Fruit fly (Drosophila melanogaster) Kc167 (cell line): ENCODE data around the gene Ist1.

Experiments
- Myc ChIP-seq: fragments of >200 bp; optimal IDR thresholded peaks from 2 replicates; lab custom pipeline; 2017; ENCODE audit warnings: missing external identifiers
- Sin3A ChIP-seq: fragments of >200 bp; optimal IDR thresholded peaks from 2 replicates; lab custom pipeline; 2018; ENCODE audit warnings: missing external identifiers
- h ChIP-seq: fragments of >200 bp; optimal IDR thresholded peaks from 3 replicates; lab custom pipeline; 2018; ENCODE audit warnings: missing external identifiers
- insv ChIP-seq: fragments of >200 bp; optimal IDR thresholded peaks from 3 replicates; lab custom pipeline; 2018; ENCODE audit warnings: missing external identifiers
- psq ChIP-seq: fragments of >200 bp; optimal IDR thresholded peaks from 2 replicates; lab custom pipeline; 2017; ENCODE audit warnings: missing external identifiers
- ttk ChIP-seq: sonication (Bioruptor generic); optimal IDR thresholded peaks from 2 replicates; lab custom pipeline; 2017; ENCODE audit warnings: missing external identifiers

The Ist1 gene

DNA sequence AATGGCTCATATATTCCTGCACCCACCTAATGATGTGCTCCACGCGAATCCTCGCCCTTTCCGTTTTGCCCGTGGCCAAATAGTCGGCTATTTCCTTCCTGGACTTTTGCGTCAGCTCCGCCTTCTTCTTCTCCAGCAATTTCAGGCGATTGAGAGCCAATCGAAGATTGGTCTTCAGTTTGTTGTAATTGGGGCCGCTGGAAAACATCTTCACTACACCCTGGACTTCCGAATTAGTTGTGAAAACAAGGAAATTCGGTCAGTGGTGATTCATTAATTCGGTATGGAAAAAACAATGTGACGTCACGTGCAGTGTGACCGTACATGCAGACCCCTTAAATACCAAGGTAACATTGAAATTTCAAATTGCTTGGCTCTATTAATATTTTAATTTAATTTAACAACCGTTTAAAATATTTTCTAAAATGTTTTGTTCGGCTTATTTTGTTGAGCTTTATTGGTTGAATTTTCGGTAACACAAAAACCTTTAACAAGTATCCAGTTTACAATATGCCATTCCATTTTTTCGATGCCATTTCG is at the start of gene Ist1:
Gene Ist1 (minus strand): TSS at position 301 of the 540 bp plus-strand sequence.
- TF ChIP-seq ttk (lab: Kevin White, UChicago) (no peak), Sin3A (lab: Kevin White, UChicago) (no peak), psq (lab: Kevin White, UChicago) (no peak), Myc (lab: Kevin White, UChicago) (no peak), insv (lab: Kevin White, UChicago) (no peak), h (lab: Kevin White, UChicago) (no peak)

DNA sequence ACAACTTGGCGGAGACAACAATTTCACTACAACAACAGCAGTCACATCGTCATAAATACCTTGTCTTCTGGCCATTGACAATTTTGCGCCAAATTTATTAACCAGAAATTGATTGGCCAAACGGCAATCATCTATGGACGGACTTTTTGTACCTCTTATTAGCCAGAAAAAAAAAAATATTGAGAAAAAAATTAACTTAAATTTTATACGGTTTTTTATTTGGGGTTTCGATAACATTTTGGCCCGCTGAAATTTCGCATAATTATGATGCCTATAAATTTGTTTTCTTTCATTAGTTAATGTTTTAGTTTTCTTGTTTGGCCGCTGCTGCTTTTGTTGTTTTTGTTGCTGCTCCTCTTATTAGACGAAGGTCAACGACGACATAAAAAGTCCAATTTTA is 47.8 kb upstream of the Ist1 start:
- TF ChIP-seq Sin3A (lab: Kevin White, UChicago) (no peak), Myc (lab: Kevin White, UChicago) (no peak), psq (lab: Kevin White, UChicago) (no peak), insv (lab: Kevin White, UChicago) (no peak), ttk (lab: Kevin White, UChicago) (no peak), h (lab: Kevin White, UChicago) (no peak)

DNA sequence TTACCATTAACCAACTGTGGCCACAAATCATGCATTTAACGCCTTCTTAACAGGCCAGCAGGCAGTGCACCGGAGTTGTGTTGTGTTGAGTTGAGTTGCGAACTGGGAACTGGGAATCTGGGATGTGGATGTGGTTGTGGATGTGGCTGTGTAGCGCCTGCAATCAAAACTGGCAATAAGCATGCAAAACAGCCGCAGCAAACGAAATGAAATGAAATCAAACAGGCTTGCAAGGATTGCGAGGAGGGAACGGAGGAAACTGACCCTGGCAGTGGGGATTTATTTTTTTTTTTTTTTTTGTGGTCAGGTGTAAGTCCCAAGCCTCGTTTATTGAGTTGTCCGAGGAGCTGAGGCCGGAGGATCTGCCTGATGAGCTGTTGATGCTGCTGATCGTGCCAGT is 46.2 kb upstream of the Ist1 start:
- TF ChIP-seq psq (lab: Kevin White, UChicago) (no peak), h (lab: Kevin White, UChicago) (no peak), insv (lab: Kevin White, UChicago) (no peak), Myc (lab: Kevin White, UChicago) (no peak), Sin3A (lab: Kevin White, UChicago) (no peak), ttk (lab: Kevin White, UChicago) (no peak)

DNA sequence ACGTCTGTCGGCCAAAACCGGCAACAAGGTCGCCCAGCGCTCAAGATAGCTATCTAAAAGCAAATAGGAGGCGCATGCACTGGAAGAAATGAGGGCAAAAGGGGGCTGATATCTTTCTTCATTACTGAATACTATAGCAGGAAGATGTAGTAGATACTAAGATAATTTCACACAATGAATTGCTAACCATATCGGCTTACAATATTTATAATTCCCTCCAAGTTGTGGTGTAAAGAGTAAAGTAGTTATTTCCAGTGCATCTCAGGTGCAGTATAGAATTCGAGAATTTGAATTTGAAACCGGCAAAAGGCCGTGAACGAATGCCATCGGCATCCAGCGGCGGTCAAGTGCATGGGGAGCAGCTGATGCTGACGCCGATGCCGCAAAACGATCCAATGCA is 43.3 kb upstream of the Ist1 start:
- TF ChIP-seq insv (lab: Kevin White, UChicago) (no peak), psq (lab: Kevin White, UChicago) (no peak), Myc (lab: Kevin White, UChicago) (no peak), Sin3A (lab: Kevin White, UChicago) (no peak), ttk (lab: Kevin White, UChicago) (no peak), h (lab: Kevin White, UChicago) (no peak)

DNA sequence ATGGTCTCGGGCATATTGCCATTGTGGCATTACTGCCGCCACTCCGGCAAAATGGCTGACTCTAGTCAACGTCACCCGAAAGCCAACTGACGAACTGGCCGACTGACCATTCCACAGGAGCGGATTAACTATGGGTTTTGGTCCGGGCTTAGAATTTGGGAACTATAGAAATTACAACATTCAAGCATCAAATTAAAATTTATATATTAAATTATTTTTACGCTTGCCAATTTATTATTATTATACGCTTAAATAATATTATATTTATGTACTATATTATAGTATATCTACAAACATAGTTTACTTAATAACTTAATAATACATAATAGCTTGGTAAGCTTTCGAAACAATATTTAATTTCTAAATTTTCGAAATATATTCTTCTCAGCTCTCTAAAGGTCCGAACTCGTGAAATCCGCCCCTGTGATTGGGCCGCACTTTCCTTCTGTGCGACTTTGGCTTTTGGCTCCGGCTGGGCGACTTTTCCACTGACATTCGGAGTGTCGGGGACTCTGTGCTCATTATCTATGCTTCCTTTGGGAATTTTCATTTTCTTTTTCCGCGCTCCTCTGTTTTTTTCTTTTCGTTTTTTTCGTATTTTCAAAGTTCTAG is 41.2 kb upstream of the Ist1 start:
- TF ChIP-seq h (lab: Kevin White, UChicago) (no peak), insv (lab: Kevin White, UChicago) (no peak), ttk (lab: Kevin White, UChicago) (no peak), Sin3A (lab: Kevin White, UChicago) (no peak), Myc (lab: Kevin White, UChicago) (no peak), psq (lab: Kevin White, UChicago) (no peak)

DNA sequence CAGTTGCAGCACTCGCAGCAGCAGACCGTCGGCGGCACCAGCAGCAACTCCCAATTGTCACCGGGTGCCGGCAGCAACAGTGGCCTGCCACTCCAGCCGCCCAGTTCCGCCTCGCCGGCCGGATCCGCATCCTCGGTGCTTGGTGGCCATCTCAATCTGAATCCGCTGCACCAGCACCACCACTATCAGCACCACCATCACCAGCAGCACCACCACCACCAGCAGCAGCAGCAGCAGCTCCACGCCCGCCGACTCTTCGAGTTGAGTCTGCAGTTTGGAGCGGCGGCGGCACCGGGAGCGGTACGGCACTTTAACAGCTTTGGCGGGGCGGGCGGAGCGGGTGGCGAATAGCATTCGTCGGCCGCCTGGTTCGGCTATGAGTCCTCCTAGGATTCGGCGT is 36.3 kb upstream of the Ist1 start:
- TF ChIP-seq psq (lab: Kevin White, UChicago): no peak
- no peak for TF ChIP-seq Myc (lab: Kevin White, UChicago)
- TF ChIP-seq ttk (lab: Kevin White, UChicago): no peak
- no peak for TF ChIP-seq h (lab: Kevin White, UChicago)
- no peak for TF ChIP-seq insv (lab: Kevin White, UChicago)
- no peak for TF ChIP-seq Sin3A (lab: Kevin White, UChicago)

DNA sequence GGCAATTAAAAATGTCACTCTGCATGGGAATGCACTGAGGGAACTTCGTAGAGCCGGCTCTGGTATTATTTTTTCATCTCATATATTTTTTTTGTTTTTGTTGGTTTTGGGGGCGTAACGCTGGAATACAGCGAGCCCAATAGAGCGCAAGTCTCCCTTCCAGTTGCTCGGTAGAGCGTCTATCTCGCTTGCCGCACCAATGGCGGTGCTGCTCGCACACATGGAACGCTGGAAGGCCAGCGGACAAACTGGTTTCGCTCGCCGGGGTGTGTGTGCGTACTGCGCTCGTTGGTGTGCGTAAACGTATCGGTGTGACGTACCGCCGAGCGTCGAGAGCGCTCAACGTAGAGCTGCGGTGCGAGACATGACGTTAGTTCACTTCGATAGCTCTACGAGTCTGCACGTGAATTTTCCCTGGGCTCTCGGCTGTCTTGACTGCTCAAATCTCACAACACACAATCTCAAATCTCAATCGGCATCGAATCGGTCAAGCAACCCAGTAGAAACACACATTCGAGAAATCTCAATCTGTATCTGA is 33.6 kb upstream of the Ist1 start, which contains the start of gene vvl:
Gene vvl (plus strand): TSS at position 371 of the 538 bp plus-strand sequence.
- TF ChIP-seq Myc (lab: Kevin White, UChicago): no peak
- no peak for TF ChIP-seq insv (lab: Kevin White, UChicago)
- no peak for TF ChIP-seq h (lab: Kevin White, UChicago)
- TF ChIP-seq Sin3A (lab: Kevin White, UChicago): no peak

DNA sequence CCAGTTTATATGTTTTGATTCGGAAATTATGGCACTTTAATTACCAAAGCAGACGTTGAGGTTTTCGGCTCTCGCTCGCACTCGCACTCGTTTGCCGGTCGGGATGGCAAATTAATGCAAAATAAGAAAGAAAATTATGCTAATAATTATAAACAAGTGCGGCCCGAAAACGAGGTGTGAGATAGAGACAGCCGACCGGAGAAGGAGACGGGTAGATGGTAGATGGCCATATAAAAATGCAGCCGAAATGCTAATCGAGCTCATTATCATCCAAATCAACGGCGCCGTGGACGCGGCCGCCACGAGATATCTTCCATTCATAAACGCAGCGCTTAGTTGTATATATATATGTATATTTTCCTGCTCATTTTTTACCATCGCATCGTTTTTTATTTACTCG is 31.2 kb upstream of the Ist1 start:
- no peak for TF ChIP-seq psq (lab: Kevin White, UChicago)
- TF ChIP-seq h (lab: Kevin White, UChicago): no peak
- TF ChIP-seq Myc (lab: Kevin White, UChicago): no peak
- no peak for TF ChIP-seq ttk (lab: Kevin White, UChicago)
- TF ChIP-seq insv (lab: Kevin White, UChicago): no peak
- TF ChIP-seq Sin3A (lab: Kevin White, UChicago): no peak

DNA sequence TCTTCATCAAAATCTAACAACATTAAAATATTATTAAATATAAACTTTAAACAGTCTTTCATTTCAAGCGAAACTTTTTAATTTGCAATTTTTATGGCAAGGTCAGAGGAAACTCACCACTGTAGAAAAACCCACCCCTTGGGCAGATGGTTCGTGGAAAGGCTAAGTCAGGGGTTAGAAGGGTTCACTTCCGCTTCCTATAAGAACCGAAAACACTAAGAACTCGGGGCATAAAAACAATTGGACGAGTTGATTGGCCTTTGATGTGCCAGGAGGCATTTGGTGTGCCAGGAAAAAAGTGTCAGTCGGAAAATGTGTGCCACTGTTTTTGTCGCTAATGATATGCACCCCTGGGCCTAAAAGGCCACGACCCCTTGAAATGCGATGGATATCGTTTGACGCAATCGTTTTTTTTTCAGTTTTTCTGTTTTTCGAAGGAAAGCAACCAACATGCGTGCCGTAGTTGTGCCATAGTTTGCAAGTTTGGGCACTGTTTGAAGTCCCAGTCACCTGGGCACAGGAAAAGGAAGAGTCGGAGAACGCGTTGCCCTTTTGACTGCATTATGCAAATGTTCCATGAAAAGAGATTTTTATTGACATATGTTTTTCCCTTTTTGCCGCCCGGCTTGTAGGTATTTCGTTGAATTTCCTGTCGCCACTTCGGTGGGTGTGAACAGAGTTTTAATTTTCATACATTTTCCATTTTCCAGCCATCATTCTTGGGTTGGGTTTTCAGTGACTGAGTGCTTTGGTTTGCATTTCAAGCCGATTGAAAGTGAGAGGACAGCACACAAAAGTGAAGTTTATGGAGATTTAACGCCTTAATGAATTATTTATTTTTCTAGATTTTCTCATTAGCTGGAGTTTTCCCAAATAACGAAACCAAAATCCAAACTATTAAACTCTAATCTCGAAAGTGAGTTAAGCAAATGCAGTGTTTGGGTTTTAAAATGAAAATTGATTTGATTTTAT is 28.6 kb upstream of the Ist1 start:
- TF ChIP-seq h (lab: Kevin White, UChicago) (no peak), psq (lab: Kevin White, UChicago) (no peak), Sin3A (lab: Kevin White, UChicago) (no peak), ttk (lab: Kevin White, UChicago) (no peak), insv (lab: Kevin White, UChicago) (no peak), Myc (lab: Kevin White, UChicago) (no peak)

DNA sequence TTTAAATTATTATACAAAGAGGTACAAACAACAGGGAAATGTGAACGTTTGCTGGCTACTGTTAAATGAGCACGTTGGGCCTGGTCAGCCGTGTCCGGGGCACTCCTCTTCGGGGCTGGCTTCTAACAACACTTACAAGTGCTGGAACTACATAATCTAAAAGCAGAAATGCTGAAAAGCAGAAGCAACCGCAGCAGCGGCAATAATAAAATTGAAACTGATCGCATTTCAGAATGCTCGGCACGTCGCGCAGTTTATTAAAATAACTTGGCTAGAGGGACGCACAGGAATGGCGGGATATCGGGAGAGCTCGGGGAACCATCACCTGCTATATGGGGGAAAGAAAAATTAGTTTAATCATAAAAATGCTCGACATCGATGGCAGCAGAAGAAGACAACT is 27.1 kb upstream of the Ist1 start:
- no peak for TF ChIP-seq insv (lab: Kevin White, UChicago)
- no peak for TF ChIP-seq psq (lab: Kevin White, UChicago)
- no peak for TF ChIP-seq Myc (lab: Kevin White, UChicago)
- no peak for TF ChIP-seq ttk (lab: Kevin White, UChicago)
- no peak for TF ChIP-seq Sin3A (lab: Kevin White, UChicago)
- TF ChIP-seq h (lab: Kevin White, UChicago): no peak
